Worm (Caenorhabditis elegans) whole organism, L2 larva: ENCODE data around the gene R10E11.9.

Experiments
- C34F6.9 ChIP-seq: fragments of 150-350 bp; optimal IDR thresholded peaks from 2 replicates; lab custom pipeline; 2014; ENCODE audit warnings: missing biosample characterization, missing genetic modification characterization
- F13H6.1 ChIP-seq: sonication (generic microtip); optimal IDR thresholded peaks from 2 replicates; lab custom pipeline; 2016; ENCODE audit warnings: missing genetic modification characterization, missing compliant biosample characterization
- R02D3.7 ChIP-seq: fragments of 150-350 bp; optimal IDR thresholded peaks from 2 replicates; lab custom pipeline; 2014; ENCODE audit warnings: missing biosample characterization, missing genetic modification characterization
- ZK546.5 ChIP-seq: sonication (generic microtip); optimal IDR thresholded peaks from 2 replicates; lab custom pipeline; 2017; ENCODE audit warnings: missing biosample characterization, missing genetic modification characterization
- alr-1 ChIP-seq: fragments of 150-350 bp; optimal IDR thresholded peaks from 2 replicates; lab custom pipeline; 2014; ENCODE audit warnings: missing biosample characterization, missing genetic modification characterization
- aly-2 ChIP-seq: fragments of 150-350 bp; optimal IDR thresholded peaks from 2 replicates; lab custom pipeline; 2014; ENCODE audit warnings: missing biosample characterization, missing genetic modification characterization
- ama-1 ChIP-seq: fragments of 150-350 bp; optimal IDR thresholded peaks from 2 replicates; lab custom pipeline; 2018; ENCODE audit warnings: inconsistent platforms
- blmp-1 ChIP-seq: sonication (generic microtip); optimal IDR thresholded peaks from 2 replicates; lab custom pipeline; 2017; ENCODE audit warnings: missing genetic modification characterization, mild to moderate bottlenecking, missing compliant biosample characterization, antibody characterized with exemption, moderate library complexity; ENCODE audit not compliant: insufficient read depth
- ceh-16 ChIP-seq: fragments of 150-350 bp; optimal IDR thresholded peaks from 2 replicates; lab custom pipeline; 2014; ENCODE audit warnings: missing biosample characterization, missing genetic modification characterization
- ceh-82 ChIP-seq: fragments of 150-350 bp; optimal IDR thresholded peaks from 2 replicates; lab custom pipeline; 2014; ENCODE audit warnings: missing biosample characterization, missing genetic modification characterization
- elt-1 ChIP-seq: fragments of 150-350 bp; optimal IDR thresholded peaks from 2 replicates; lab custom pipeline; 2014; ENCODE audit warnings: missing biosample characterization, missing genetic modification characterization
- gmeb-1 ChIP-seq: fragments of 150-350 bp; optimal IDR thresholded peaks from 2 replicates; lab custom pipeline; 2014; ENCODE audit warnings: missing biosample characterization, missing genetic modification characterization
- lin-11 ChIP-seq: fragments of 150-350 bp; sonication (generic microtip); optimal IDR thresholded peaks from 2 replicates; lab custom pipeline; 2014; ENCODE audit warnings: missing biosample characterization, missing genetic modification characterization, inconsistent platforms, mixed read lengths
- lin-39 ChIP-seq: fragments of 150-350 bp; optimal IDR thresholded peaks from 2 replicates; lab custom pipeline; 2014; ENCODE audit warnings: missing biosample characterization, missing genetic modification reagents, missing genetic modification characterization
- lsy-2 ChIP-seq, 2 experiments: fragments of 150-350 bp in 1 of 2; sonication (generic microtip) in 1 of 2; optimal IDR thresholded peaks; 2 replicates each; lab custom pipeline; 2014 to 2017; ENCODE audit warnings: missing biosample characterization in 2 of 2, missing genetic modification characterization in 2 of 2
- mab-5 ChIP-seq: fragments of 150-350 bp; optimal IDR thresholded peaks from 2 replicates; lab custom pipeline; 2014; ENCODE audit warnings: missing biosample characterization, missing genetic modification characterization
- mbf-1 ChIP-seq: sonication (generic microtip); optimal IDR thresholded peaks from 2 replicates; lab custom pipeline; 2017; ENCODE audit warnings: missing biosample characterization, missing genetic modification characterization
- mdl-1 ChIP-seq, 2 experiments: fragments of 150-350 bp in 1 of 2; sonication (generic microtip) in 1 of 2; optimal IDR thresholded peaks; 2 replicates each; lab custom pipeline; 2017; ENCODE audit warnings: missing biosample characterization in 2 of 2, missing genetic modification characterization in 2 of 2
- nhr-10 ChIP-seq: sonication (generic microtip); optimal IDR thresholded peaks from 2 replicates; lab custom pipeline; 2017; ENCODE audit warnings: missing biosample characterization, missing genetic modification characterization
- nhr-12 ChIP-seq: fragments of 150-350 bp; optimal IDR thresholded peaks from 2 replicates; lab custom pipeline; 2014; ENCODE audit warnings: missing biosample characterization, missing genetic modification characterization
- nhr-129 ChIP-seq: fragments of 150-350 bp; optimal IDR thresholded peaks from 2 replicates; lab custom pipeline; 2014; ENCODE audit warnings: missing biosample characterization, missing genetic modification characterization
- nhr-21 ChIP-seq: fragments of 150-350 bp; optimal IDR thresholded peaks from 2 replicates; lab custom pipeline; 2014; ENCODE audit warnings: missing biosample characterization, missing genetic modification characterization
- nhr-23 ChIP-seq: fragments of 150-350 bp; optimal IDR thresholded peaks from 2 replicates; lab custom pipeline; 2014; ENCODE audit warnings: missing biosample characterization, missing genetic modification reagents, missing genetic modification characterization
- nhr-237 ChIP-seq: fragments of 150-350 bp; optimal IDR thresholded peaks from 2 replicates; lab custom pipeline; 2014; ENCODE audit warnings: missing biosample characterization, missing genetic modification characterization
- nhr-25 ChIP-seq: fragments of 150-350 bp; sonication (generic microtip); optimal IDR thresholded peaks from 3 replicates; lab custom pipeline; 2014; ENCODE audit warnings: missing biosample characterization, missing genetic modification characterization
- nhr-6 ChIP-seq: fragments of 150-350 bp; optimal IDR thresholded peaks from 2 replicates; lab custom pipeline; 2014; ENCODE audit warnings: missing biosample characterization, missing genetic modification characterization
- nhr-77 ChIP-seq: fragments of 150-350 bp; optimal IDR thresholded peaks from 2 replicates; lab custom pipeline; 2014; ENCODE audit warnings: missing biosample characterization, missing genetic modification characterization
- peb-1 ChIP-seq: fragments of 150-350 bp; optimal IDR thresholded peaks from 2 replicates; lab custom pipeline; 2014; ENCODE audit warnings: missing biosample characterization, missing genetic modification characterization
- sem-4 ChIP-seq: fragments of 150-350 bp; optimal IDR thresholded peaks from 2 replicates; lab custom pipeline; 2014; ENCODE audit warnings: missing biosample characterization, missing genetic modification reagents, missing genetic modification characterization
- skn-1 ChIP-seq: sonication (generic microtip); optimal IDR thresholded peaks from 2 replicates; lab custom pipeline; 2017; ENCODE audit warnings: missing biosample characterization, missing genetic modification characterization
- sma-3 ChIP-seq: sonication (generic microtip); optimal IDR thresholded peaks from 2 replicates; lab custom pipeline; 2016; ENCODE audit warnings: missing genetic modification reagents, missing genetic modification characterization, missing compliant biosample characterization
- sma-9 ChIP-seq, 2 experiments: fragments of 150-350 bp in 1 of 2; sonication (generic microtip) in 1 of 2; optimal IDR thresholded peaks; 2 replicates each; lab custom pipeline; 2014 to 2016; ENCODE audit warnings: missing genetic modification characterization in 2 of 2, mild to moderate bottlenecking in 1 of 2, missing biosample characterization in 1 of 2, missing compliant biosample characterization in 1 of 2, missing genetic modification reagents in 1 of 2, moderate library complexity in 1 of 2
- snpc-4 ChIP-seq: fragments of 150-350 bp; optimal IDR thresholded peaks from 2 replicates; lab custom pipeline; 2014; ENCODE audit warnings: missing biosample characterization, missing genetic modification characterization
- unc-55 ChIP-seq: fragments of 150-350 bp; sonication (generic microtip); optimal IDR thresholded peaks from 3 replicates; lab custom pipeline; 2014; ENCODE audit warnings: missing biosample characterization, missing genetic modification reagents, missing genetic modification characterization
- unc-62 ChIP-seq: fragments of 150-350 bp; optimal IDR thresholded peaks from 2 replicates; lab custom pipeline; 2014; ENCODE audit warnings: missing biosample characterization, missing genetic modification reagents, missing genetic modification characterization
- zag-1 ChIP-seq: fragments of 150-350 bp; optimal IDR thresholded peaks from 2 replicates; lab custom pipeline; 2014; ENCODE audit warnings: missing biosample characterization, missing genetic modification characterization
- ztf-1 ChIP-seq: fragments of 200-800 bp; sonication (Bioruptor generic); conservative IDR thresholded peaks from 2 replicates; pipeline ENCODE4 v1.3.6; 2022; ENCODE audit warnings: missing genetic modification characterization, missing compliant biosample characterization
- ztf-11 ChIP-seq: sonication (generic microtip); optimal IDR thresholded peaks from 2 replicates; lab custom pipeline; 2017; ENCODE audit warnings: missing biosample characterization, missing genetic modification characterization
- ztf-4 ChIP-seq: fragments of 150-350 bp; optimal IDR thresholded peaks from 2 replicates; lab custom pipeline; 2014; ENCODE audit warnings: missing biosample characterization, missing genetic modification characterization

Gene R10E11.9

DNA sequence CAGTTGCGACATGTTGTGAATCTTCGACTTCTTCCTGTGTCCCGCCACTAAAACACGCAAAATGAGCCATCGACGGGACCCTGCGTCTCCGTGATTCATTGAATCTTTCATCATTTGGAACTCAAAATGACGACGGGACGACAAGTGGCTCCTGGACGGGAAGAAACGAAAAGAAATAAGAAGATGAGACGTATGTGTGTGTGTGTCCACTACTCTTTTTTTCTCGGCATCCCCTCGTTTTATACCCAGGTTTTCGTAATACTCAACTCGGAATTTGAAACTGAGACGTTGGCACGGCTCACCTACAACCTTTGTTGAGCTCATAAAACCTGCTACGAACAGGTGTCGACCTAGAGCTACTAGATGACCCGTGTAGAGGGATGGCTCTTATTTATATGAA, 48.9 kb downstream of the R10E11.9 start:
- TF ChIP-seq R02D3.7 (no peak), gmeb-1 (tag; lab: Kevin White, UChicago) (no peak), C34F6.9 (peak; percentile 41), elt-1 (tag; lab: Kevin White, UChicago) (no peak), F13H6.1 (tag; lab: Kevin White, UChicago) (peak; percentile 72), sem-4 (tag; lab: Kevin White, UChicago) (no peak), nhr-129 (peak; percentile 59), lsy-2 (tag; optimal IDR thresholded peaks at IDR 0.05; lab: Kevin White, UChicago) (peak in 1 of 2 experiments; percentile 16), aly-2 (tag; lab: Kevin White, UChicago) (no peak), sma-9 (GFP tag; optimal IDR thresholded peaks at IDR 0.05; lab: Kevin White, UChicago) (peak; percentile 10), sma-9 (tag; optimal IDR thresholded peaks at IDR 0.05; lab: Kevin White, UChicago) (no peak)
- TF ChIP-seq, all 48 proteins: peak for 5

DNA sequence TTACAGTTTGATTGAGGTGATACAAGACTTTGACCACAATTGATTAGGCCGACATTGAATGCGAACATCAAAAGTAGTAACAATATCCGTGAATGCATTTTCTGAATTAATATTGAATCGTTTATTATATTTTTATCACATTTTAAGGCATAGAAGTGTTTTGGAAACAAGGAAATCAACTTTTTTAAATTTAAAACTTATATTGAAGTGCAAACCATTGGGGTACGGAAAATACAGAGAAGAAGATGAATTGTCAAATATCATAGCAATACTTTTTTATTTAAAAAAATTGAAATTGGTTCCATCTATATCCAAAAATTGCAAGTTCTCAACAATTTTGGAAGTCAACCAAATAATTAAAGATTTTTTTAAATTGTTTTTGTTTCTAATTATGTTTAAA, 50.2 kb downstream of the R10E11.9 start, which contains the start of gene T05G5.1:
TSS of gene T05G5.1 (minus strand) at position 101 of the 400 bp plus-strand sequence.
- no peak for TF ChIP-seq elt-1 (tag; lab: Kevin White, UChicago)
- no peak for TF ChIP-seq zag-1 (tag; lab: Kevin White, UChicago)
- TF ChIP-seq unc-62 (GFP tag; lab: Kevin White, UChicago), result no peak
- no peak for TF ChIP-seq R02D3.7
- TF ChIP-seq ZK546.5 (tag; lab: Kevin White, UChicago), result no peak
- no peak for TF ChIP-seq sma-3
- TF ChIP-seq blmp-1 (tag; lab: Kevin White, UChicago), result no peak
- TF ChIP-seq nhr-25 (tag; lab: Kevin White, UChicago), result no peak
- TF ChIP-seq sem-4 (tag; lab: Kevin White, UChicago), result no peak
- TF ChIP-seq nhr-129, result no peak
- TF ChIP-seq peb-1 (tag; lab: Kevin White, UChicago), result no peak
- TF ChIP-seq nhr-12 (tag; lab: Kevin White, UChicago), result no peak
- no peak for TF ChIP-seq C34F6.9
- no peak for TF ChIP-seq unc-55 (GFP tag; lab: Kevin White, UChicago)
- no peak for TF ChIP-seq skn-1 (tag; lab: Kevin White, UChicago)
- TF ChIP-seq ztf-1 (GFP tag; lab: Robert Waterston, UW), result no peak
- TF ChIP-seq ztf-4, result no peak
- no peak for TF ChIP-seq ceh-82 (tag; lab: Kevin White, UChicago)
- TF ChIP-seq nhr-6, result no peak
- TF ChIP-seq, all 48 proteins: peak for 0

DNA sequence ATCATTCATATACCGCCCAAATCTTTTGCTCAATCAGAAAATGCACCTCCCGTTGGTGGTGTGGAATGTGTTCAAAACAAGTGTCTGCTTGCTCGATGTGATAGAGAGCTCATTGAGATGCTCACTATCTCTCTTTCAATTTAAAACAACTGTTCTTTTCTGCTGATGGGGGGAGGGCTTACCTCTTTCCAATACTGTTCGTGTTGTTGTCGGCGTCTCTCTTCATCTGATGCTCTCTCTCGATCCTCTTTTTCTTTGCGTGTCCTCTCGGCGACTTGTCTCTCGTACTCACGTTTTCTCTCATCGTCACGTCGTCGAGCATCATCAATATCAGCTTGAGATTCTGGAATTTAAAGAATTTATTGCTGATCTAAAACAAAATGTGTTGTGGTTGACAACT, 51.5 kb downstream of the R10E11.9 start:
- no peak for TF ChIP-seq gmeb-1 (tag; lab: Kevin White, UChicago)
- TF ChIP-seq nhr-129, result peak; percentile 31
- TF ChIP-seq ztf-4, result no peak
- TF ChIP-seq R02D3.7, result no peak
- no peak for TF ChIP-seq mab-5 (tag; lab: Kevin White, UChicago)
- no peak for TF ChIP-seq nhr-6
- TF ChIP-seq nhr-21 (tag; lab: Kevin White, UChicago), result no peak
- TF ChIP-seq ama-1, result no peak
- peak; percentile 50 for TF ChIP-seq sma-9 (GFP tag; optimal IDR thresholded peaks at IDR 0.05; lab: Kevin White, UChicago)
- no peak for TF ChIP-seq sma-9 (tag; optimal IDR thresholded peaks at IDR 0.05; lab: Kevin White, UChicago)
- no peak for TF ChIP-seq nhr-25 (tag; lab: Kevin White, UChicago)
- no peak for TF ChIP-seq lin-11 (tag; lab: Kevin White, UChicago)
- TF ChIP-seq unc-55 (GFP tag; lab: Kevin White, UChicago), result no peak
- no peak for TF ChIP-seq nhr-23
- TF ChIP-seq sma-3, result no peak
- TF ChIP-seq unc-62 (GFP tag; lab: Kevin White, UChicago), result no peak
- peak in 1 of 2 experiments; percentile 33 for TF ChIP-seq lsy-2 (tag; optimal IDR thresholded peaks at IDR 0.05; lab: Kevin White, UChicago)
- no peak for TF ChIP-seq sem-4 (tag; lab: Kevin White, UChicago)
- no peak for TF ChIP-seq ztf-1 (GFP tag; lab: Robert Waterston, UW)
- no peak for TF ChIP-seq alr-1 (tag; lab: Kevin White, UChicago)
- TF ChIP-seq nhr-237 (tag; lab: Kevin White, UChicago), result no peak
- TF ChIP-seq C34F6.9, result peak; percentile 48
- TF ChIP-seq nhr-77 (tag; lab: Kevin White, UChicago), result no peak
- no peak for TF ChIP-seq snpc-4 (tag; lab: Kevin White, UChicago)
- no peak for TF ChIP-seq ztf-11
- TF ChIP-seq F13H6.1 (tag; lab: Kevin White, UChicago), result peak; percentile 73
- no peak for TF ChIP-seq ceh-82 (tag; lab: Kevin White, UChicago)
- TF ChIP-seq lin-39 (tag; lab: Kevin White, UChicago), result no peak
- TF ChIP-seq ceh-16 (tag; lab: Kevin White, UChicago), result no peak
- no peak for TF ChIP-seq mbf-1 (tag; lab: Kevin White, UChicago)
- no peak for TF ChIP-seq skn-1 (tag; lab: Kevin White, UChicago)
- TF ChIP-seq blmp-1 (tag; lab: Kevin White, UChicago), result no peak
- no peak for TF ChIP-seq nhr-10 (tag; lab: Kevin White, UChicago)
- TF ChIP-seq aly-2 (tag; lab: Kevin White, UChicago), result no peak
- no peak for TF ChIP-seq mdl-1 (tag; optimal IDR thresholded peaks at IDR 0.05; lab: Kevin White, UChicago)
